Worm (Caenorhabditis elegans) whole organism, L1 larva: ENCODE data around the gene K03H6.1.

ENCODE experiments used
- F16B12.6 ChIP-seq: fragments of 150-350 bp; optimal IDR thresholded peaks from 2 replicates; lab custom pipeline; 2014; ENCODE audit warnings: missing biosample characterization, missing genetic modification characterization
- blmp-1 ChIP-seq: fragments of 150-350 bp; optimal IDR thresholded peaks from 2 replicates; lab custom pipeline; 2014; ENCODE audit warnings: missing biosample characterization, missing genetic modification characterization
- lin-14 ChIP-seq: fragments of 200-800 bp; sonication (Bioruptor generic); optimal IDR thresholded peaks from 2 replicates; lab custom pipeline; 2018; ENCODE audit warnings: mild to moderate bottlenecking, missing genetic modification characterization, moderate library complexity, missing compliant biosample characterization
- nhr-76 ChIP-seq: sonication (generic microtip); optimal IDR thresholded peaks from 2 replicates; lab custom pipeline; 2017; ENCODE audit warnings: missing biosample characterization, missing genetic modification characterization

ce11 chrIV:1549095-1550093 lies 25.9 kb downstream of the K03H6.1 start:
- no peak for TF ChIP-seq blmp-1 (tag; lab: Kevin White, UChicago)
- no peak for TF ChIP-seq nhr-76 (tag; lab: Kevin White, UChicago)
- no peak for TF ChIP-seq lin-14 (GFP tag; lab: Kevin White, UChicago)
- TF ChIP-seq F16B12.6 (tag; lab: Kevin White, UChicago): no peak
